Worm (Caenorhabditis elegans): ENCODE measurements around the gene gana-1.

ce11 chrV:12063036-12063435 is 24.0 kb upstream of the gana-1 start, which contains the start of gene clh-6:
- TF ChIP-seq nfya-1 (tag; optimal IDR thresholded peaks at IDR 0.05; ENCODE audit: insufficient read depth) (no peak), pha-4 (tag; optimal IDR thresholded peaks at IDR 0.05) (peak; percentile 10), nhr-77 (tag; optimal IDR thresholded peaks at IDR 0.05) (no peak), unc-39 (tag; optimal IDR thresholded peaks at IDR 0.05) (no peak)

All from whole organism, L3 larva.